Worm (Caenorhabditis elegans) whole organism, L3 larva: ENCODE measurements around the gene C17C3.5.

Experiments
- ZK546.5 ChIP-seq: sonication (generic microtip); optimal IDR thresholded peaks from 2 replicates; lab custom pipeline; 2017; ENCODE audit warnings: missing biosample characterization, missing genetic modification characterization
- aly-2 ChIP-seq: fragments of 150-350 bp; optimal IDR thresholded peaks from 2 replicates; lab custom pipeline; 2014; ENCODE audit warnings: missing biosample characterization, missing genetic modification characterization
- ama-1 ChIP-seq: fragments of 150-350 bp; optimal IDR thresholded peaks from 2 replicates; lab custom pipeline; 2018
- ceh-16 ChIP-seq: sonication (generic microtip); optimal IDR thresholded peaks from 2 replicates; lab custom pipeline; 2017; ENCODE audit warnings: missing biosample characterization, missing genetic modification characterization
- ceh-82 ChIP-seq: fragments of 150-350 bp; optimal IDR thresholded peaks from 2 replicates; lab custom pipeline; 2014; ENCODE audit warnings: missing biosample characterization, missing genetic modification characterization
- ceh-9 ChIP-seq: sonication (generic microtip); optimal IDR thresholded peaks from 2 replicates; lab custom pipeline; 2018; ENCODE audit warnings: missing biosample characterization, missing genetic modification characterization
- elt-1 ChIP-seq: fragments of 150-350 bp; optimal IDR thresholded peaks from 2 replicates; lab custom pipeline; 2014; ENCODE audit warnings: missing biosample characterization, missing genetic modification characterization
- elt-2 ChIP-seq: sonication (generic microtip); optimal IDR thresholded peaks from 2 replicates; lab custom pipeline; 2016; ENCODE audit warnings: missing genetic modification reagents, mild to moderate bottlenecking, missing genetic modification characterization, missing compliant biosample characterization
- eor-1 ChIP-seq, 2 experiments: fragments of 150-350 bp; optimal IDR thresholded peaks; 2 replicates each; lab custom pipeline; 2014 to 2018; ENCODE audit warnings: missing biosample characterization in 2 of 2, missing genetic modification characterization in 2 of 2
- fkh-10 ChIP-seq: sonication (generic microtip); optimal IDR thresholded peaks from 2 replicates; lab custom pipeline; 2017; ENCODE audit warnings: missing biosample characterization, missing genetic modification reagents, missing genetic modification characterization
- fkh-2 ChIP-seq: fragments of 150-350 bp; optimal IDR thresholded peaks from 2 replicates; lab custom pipeline; 2014; ENCODE audit warnings: missing biosample characterization, missing genetic modification reagents, missing genetic modification characterization
- fos-1 ChIP-seq: fragments of 150-350 bp; optimal IDR thresholded peaks from 2 replicates; lab custom pipeline; 2014; ENCODE audit warnings: missing biosample characterization, missing genetic modification characterization
- jun-1 ChIP-seq: fragments of 150-350 bp; optimal IDR thresholded peaks from 2 replicates; lab custom pipeline; 2014; ENCODE audit warnings: missing biosample characterization, missing genetic modification reagents, missing genetic modification characterization
- lin-39 ChIP-seq: fragments of 150-350 bp; optimal IDR thresholded peaks from 2 replicates; lab custom pipeline; 2018; ENCODE audit warnings: missing biosample characterization, missing genetic modification reagents, missing genetic modification characterization
- lsy-12 ChIP-seq: sonication (generic microtip); optimal IDR thresholded peaks from 2 replicates; lab custom pipeline; 2016; ENCODE audit warnings: mild to moderate bottlenecking, missing genetic modification characterization, missing compliant biosample characterization
- mml-1 ChIP-seq: fragments of 150-350 bp; sonication (generic microtip); optimal IDR thresholded peaks from 3 replicates; lab custom pipeline; 2014; ENCODE audit warnings: missing biosample characterization, missing genetic modification characterization
- nfya-1 ChIP-seq: sonication (generic microtip); optimal IDR thresholded peaks from 2 replicates; lab custom pipeline; 2017; ENCODE audit warnings: missing genetic modification characterization, mild to moderate bottlenecking, missing compliant biosample characterization, antibody characterized with exemption, moderate library complexity; ENCODE audit not compliant: insufficient read depth
- nhr-12 ChIP-seq: fragments of 150-350 bp; optimal IDR thresholded peaks from 2 replicates; lab custom pipeline; 2014; ENCODE audit warnings: missing biosample characterization, missing genetic modification characterization
- nhr-23 ChIP-seq: fragments of 150-350 bp; optimal IDR thresholded peaks from 2 replicates; lab custom pipeline; 2014; ENCODE audit warnings: missing biosample characterization, missing genetic modification reagents, missing genetic modification characterization
- nhr-25 ChIP-seq: sonication (generic microtip); optimal IDR thresholded peaks from 2 replicates; lab custom pipeline; 2017; ENCODE audit warnings: missing biosample characterization, missing genetic modification characterization
- nhr-28 ChIP-seq: fragments of 150-350 bp; optimal IDR thresholded peaks from 2 replicates; lab custom pipeline; 2014; ENCODE audit warnings: missing biosample characterization, missing genetic modification characterization
- nhr-43 ChIP-seq: sonication (generic microtip); optimal IDR thresholded peaks from 2 replicates; lab custom pipeline; 2016; ENCODE audit warnings: mild to moderate bottlenecking, missing genetic modification characterization, missing compliant biosample characterization; ENCODE audit not compliant: poor library complexity, severe bottlenecking
- nhr-77 ChIP-seq: fragments of 150-350 bp; optimal IDR thresholded peaks from 2 replicates; lab custom pipeline; 2014; ENCODE audit warnings: missing biosample characterization, missing genetic modification characterization
- pha-4 ChIP-seq: fragments of 150-350 bp; optimal IDR thresholded peaks from 2 replicates; lab custom pipeline; 2014; ENCODE audit warnings: missing biosample characterization, missing genetic modification reagents, missing genetic modification characterization
- pqm-1 ChIP-seq: fragments of 150-350 bp; optimal IDR thresholded peaks from 2 replicates; lab custom pipeline; 2017; ENCODE audit warnings: missing biosample characterization, missing genetic modification characterization, inconsistent platforms
- sea-2 ChIP-seq: fragments of 150-350 bp; sonication (generic microtip); optimal IDR thresholded peaks from 4 replicates; lab custom pipeline; 2014; ENCODE audit warnings: missing biosample characterization, missing genetic modification reagents, missing genetic modification characterization
- skn-1 ChIP-seq: fragments of 150-350 bp; optimal IDR thresholded peaks from 2 replicates; lab custom pipeline; 2014; ENCODE audit warnings: missing biosample characterization, missing genetic modification characterization
- snpc-4 ChIP-seq: fragments of 150-350 bp; optimal IDR thresholded peaks from 2 replicates; lab custom pipeline; 2014; ENCODE audit warnings: missing biosample characterization, missing genetic modification characterization
- tbx-2 ChIP-seq: sonication (generic microtip); optimal IDR thresholded peaks from 2 replicates; lab custom pipeline; 2016; ENCODE audit warnings: mild to moderate bottlenecking, missing genetic modification characterization, missing compliant biosample characterization
- unc-39 ChIP-seq: sonication (generic microtip); optimal IDR thresholded peaks from 4 replicates; lab custom pipeline; 2017; ENCODE audit warnings: missing biosample characterization, missing genetic modification characterization
- unc-62 ChIP-seq: fragments of 150-350 bp; sonication (generic microtip); optimal IDR thresholded peaks from 4 replicates; lab custom pipeline; 2014; ENCODE audit warnings: missing biosample characterization, missing genetic modification reagents, missing genetic modification characterization
- zag-1 ChIP-seq: fragments of 150-350 bp; optimal IDR thresholded peaks from 2 replicates; lab custom pipeline; 2014; ENCODE audit warnings: missing biosample characterization, missing genetic modification characterization
- ztf-11 ChIP-seq: fragments of 150-350 bp; optimal IDR thresholded peaks from 2 replicates; lab custom pipeline; 2014; ENCODE audit warnings: missing biosample characterization, missing genetic modification characterization
- ztf-4 ChIP-seq: fragments of 150-350 bp; optimal IDR thresholded peaks from 2 replicates; lab custom pipeline; 2014; ENCODE audit warnings: missing biosample characterization, missing genetic modification characterization

Gene C17C3.5

ce11 chrII:5544764-5545163, 6.9 kb upstream of the C17C3.5 start, which contains the start of gene ins-13:
ins-13 (minus strand) TSS chrII:5544864.
- no peak for TF ChIP-seq nhr-25
- no peak for TF ChIP-seq ceh-82 (tag; lab: Kevin White, UChicago)
- TF ChIP-seq lsy-12 (tag; lab: Kevin White, UChicago), result no peak
- no peak for TF ChIP-seq fkh-2 (tag; lab: Kevin White, UChicago)
- TF ChIP-seq ceh-16 (tag; lab: Kevin White, UChicago), result no peak
- TF ChIP-seq unc-39, result no peak
- no peak for TF ChIP-seq eor-1 (tag; optimal IDR thresholded peaks at IDR 0.05; lab: Kevin White, UChicago)
- TF ChIP-seq ZK546.5 (tag; lab: Kevin White, UChicago), result no peak
- no peak for TF ChIP-seq fkh-10 (GFP tag; lab: Kevin White, UChicago)
- TF ChIP-seq nhr-77 (tag; lab: Kevin White, UChicago), result no peak
- no peak for TF ChIP-seq skn-1 (tag; lab: Kevin White, UChicago)
- TF ChIP-seq mml-1 (tag; lab: Kevin White, UChicago), result no peak
- no peak for TF ChIP-seq ama-1 (lab: Kevin White, UChicago)
- TF ChIP-seq snpc-4 (tag; lab: Kevin White, UChicago), result no peak
- no peak for TF ChIP-seq nhr-28 (tag; lab: Kevin White, UChicago)
- no peak for TF ChIP-seq fos-1 (tag; lab: Kevin White, UChicago)

- TF ChIP-seq lin-39 (tag; lab: Kevin White, UChicago) (no peak), nhr-43 (tag; lab: Kevin White, UChicago) (peak; percentile 18), nfya-1 (tag; lab: Kevin White, UChicago) (peak; percentile 35)
Observed at ce11 chrII:5547442-5547894, 4.1 kb upstream of the C17C3.5 start, which contains the start of gene acdh-2. acdh-2 (minus strand) TSS chrII:5547492.

ce11 chrII:5549746-5550145, 1.9 kb upstream of the C17C3.5 start, which contains the start of gene C17C3.6:
C17C3.6 (plus strand) TSS chrII:5550046.
- no peak for TF ChIP-seq sea-2 (GFP tag; lab: Kevin White, UChicago)
- no peak for TF ChIP-seq mml-1 (tag; lab: Kevin White, UChicago)
- TF ChIP-seq unc-39, result no peak
- TF ChIP-seq, all 47 proteins: peak for 0

- TF ChIP-seq nhr-43 (tag; lab: Kevin White, UChicago) (no peak), lin-39 (tag; lab: Kevin White, UChicago) (no peak), tbx-2 (tag; lab: Kevin White, UChicago) (no peak), ceh-16 (tag; lab: Kevin White, UChicago) (no peak), ztf-11 (no peak), unc-62 (no peak), pqm-1 (peak; percentile 95), aly-2 (tag; lab: Kevin White, UChicago) (no peak), sea-2 (GFP tag; lab: Kevin White, UChicago) (no peak), nhr-23 (tag; lab: Kevin White, UChicago) (no peak), zag-1 (no peak), nhr-12 (tag; lab: Kevin White, UChicago) (no peak), elt-2 (tag; lab: Kevin White, UChicago) (peak; percentile 92), pha-4 (peak; percentile 67), nhr-25 (no peak), nhr-77 (tag; lab: Kevin White, UChicago) (no peak), ztf-4 (tag; lab: Kevin White, UChicago) (no peak), ceh-9 (tag; lab: Kevin White, UChicago) (no peak), nhr-28 (tag; lab: Kevin White, UChicago) (no peak), jun-1 (no peak)
- TF ChIP-seq, all 47 proteins: peak for 3
Observed at ce11 chrII:5553531-5553930, 1.9 kb downstream of the C17C3.5 start.

- no peak for TF ChIP-seq nhr-28 (tag; lab: Kevin White, UChicago)
- TF ChIP-seq lsy-12 (tag; lab: Kevin White, UChicago), result no peak
- no peak for TF ChIP-seq eor-1 (tag; optimal IDR thresholded peaks at IDR 0.05; lab: Kevin White, UChicago)
- no peak for TF ChIP-seq elt-1 (tag; lab: Kevin White, UChicago)
- TF ChIP-seq zag-1, result no peak
- TF ChIP-seq, all 47 proteins: peak for 0
Observed at ce11 chrII:5554317-5554716, 2.7 kb downstream of the C17C3.5 start, which contains the start of gene ins-12. ins-12 (plus strand) TSS chrII:5554617.
